1 fruit fly cellular context compared by ENCODE assay signal in the genomic region with DNA sequence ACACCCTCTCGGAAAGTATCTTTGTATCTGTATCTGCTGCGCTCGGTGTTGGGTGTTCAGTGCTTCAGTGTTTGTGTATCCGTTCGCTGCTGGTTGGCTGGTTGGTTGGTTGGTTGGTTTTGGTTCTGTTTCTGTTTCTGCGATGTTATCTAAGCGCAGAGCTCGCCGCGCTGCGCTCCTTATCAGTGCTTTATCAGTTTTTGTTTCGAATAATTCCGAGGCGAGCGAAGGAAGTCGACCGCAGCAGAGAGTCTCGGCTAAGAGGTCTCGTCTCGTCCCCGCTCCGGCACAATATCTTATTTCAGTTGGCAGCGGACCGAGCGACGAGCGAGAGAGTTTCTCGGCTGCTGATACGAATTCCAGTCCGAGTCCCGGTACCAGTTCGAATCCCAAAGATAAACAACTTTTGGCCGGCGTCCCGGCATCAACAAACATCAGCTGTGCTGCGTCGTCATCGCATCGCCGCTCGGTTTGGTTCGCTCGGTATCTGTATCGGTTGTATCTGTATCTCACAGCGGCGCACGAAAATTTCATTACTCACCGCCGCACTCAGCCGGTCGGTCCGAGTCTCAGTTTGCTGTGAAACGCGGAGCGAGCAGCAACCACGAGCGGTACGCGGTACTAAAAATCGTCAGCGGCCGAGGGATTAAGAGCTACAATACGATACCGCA.
TF ChIP-seq lines count a peak whose summit lies in the region.

No protein-coding gene starts in this region.

TF ChIP-seq in whole organism, embryonic, 481 proteins besides CTCF, POLR2A, EP300 and RAD21 (continued from another document and continues in another):
- no peak for TF ChIP-seq CG2120 (GFP tag; optimal IDR thresholded peaks at IDR 0.05; lab: Kevin White, UChicago)
- no peak for TF ChIP-seq CG43689 (GFP tag; IDR thresholded peaks at IDR 0.05; lab: Robert Waterston, UW)
- no peak for TF ChIP-seq ssp (GFP tag; IDR thresholded peaks at IDR 0.05; lab: Robert Waterston, UW)
- no peak for TF ChIP-seq Hsf (GFP tag; optimal IDR thresholded peaks at IDR 0.05; lab: Kevin White, UChicago)
- peak; percentile 1 for TF ChIP-seq tap (tag; optimal IDR thresholded peaks at IDR 0.05; lab: Kevin White, UChicago)
- no peak for TF ChIP-seq CG31441 (GFP tag; IDR thresholded peaks at IDR 0.05; lab: Robert Waterston, UW)
- 0 out of 2 replicates have a peak, but pooled peaks have one; percentile 18 for TF ChIP-seq E2f1 (GFP tag; IDR thresholded peaks at IDR 0.05; lab: Robert Waterston, UW)
- peak; percentile 22; the same call in 1 of the 2 replicates for TF ChIP-seq E2f2 (GFP tag; IDR thresholded peaks at IDR 0.05; lab: Robert Waterston, UW)
- no peak for TF ChIP-seq CG8089 (GFP tag; optimal IDR thresholded peaks at IDR 0.05; lab: Kevin White, UChicago)
- TF ChIP-seq HmgZ (tag; optimal IDR thresholded peaks at IDR 0.05; lab: Kevin White, UChicago) = peak; percentile 49
- TF ChIP-seq CG33557 (GFP tag; optimal IDR thresholded peaks at IDR 0.05; lab: Kevin White, UChicago) = peak; percentile 28
- TF ChIP-seq ATbp (GFP tag; optimal IDR thresholded peaks at IDR 0.05; lab: Kevin White, UChicago) = peak; percentile 23
- no peak for TF ChIP-seq Sox100B (GFP tag; optimal IDR thresholded peaks at IDR 0.05; lab: Kevin White, UChicago)
- TF ChIP-seq CG3281 (GFP tag; optimal IDR thresholded peaks at IDR 0.05; lab: Kevin White, UChicago) = peak; percentile 50
- TF ChIP-seq zfh1 (GFP tag; IDR thresholded peaks at IDR 0.05; lab: Robert Waterston, UW) = peak; percentile 59; the same call in 2 of the 3 replicates
- no peak for TF ChIP-seq dimm (GFP tag; IDR thresholded peaks at IDR 0.05; lab: Robert Waterston, UW)
- TF ChIP-seq bigmax (GFP tag; optimal IDR thresholded peaks at IDR 0.05; lab: Kevin White, UChicago) = peak; percentile 36
- peak; percentile 22 for TF ChIP-seq CG3163 (GFP tag; optimal IDR thresholded peaks at IDR 0.05; lab: Kevin White, UChicago)
- TF ChIP-seq ap (GFP tag; IDR thresholded peaks at IDR 0.05; lab: Robert Waterston, UW) = no peak
- TF ChIP-seq CG11456 (GFP tag; IDR thresholded peaks at IDR 0.05; lab: Robert Waterston, UW) = 0 out of 3 replicates have a peak, but pooled peaks have one; percentile 42
- TF ChIP-seq emc (GFP tag; optimal IDR thresholded peaks at IDR 0.05; lab: Kevin White, UChicago) = no peak
- peak; percentile 5 for TF ChIP-seq slp2 (GFP tag; optimal IDR thresholded peaks at IDR 0.05; lab: Kevin White, UChicago)
- no peak for TF ChIP-seq Poxn (GFP tag; IDR thresholded peaks at IDR 0.05; lab: Robert Waterston, UW)
- TF ChIP-seq CG6765 (GFP tag; optimal IDR thresholded peaks at IDR 0.05; lab: Kevin White, UChicago) = peak; percentile 16
- TF ChIP-seq CG13624 (GFP tag; optimal IDR thresholded peaks at IDR 0.05; lab: Kevin White, UChicago) = peak; percentile 31
- TF ChIP-seq eve (GFP tag; optimal IDR thresholded peaks at IDR 0.05; lab: Kevin White, UChicago) = no peak
- no peak for TF ChIP-seq gcm (GFP tag; optimal IDR thresholded peaks at IDR 0.05; lab: Kevin White, UChicago)
- TF ChIP-seq CG11695 (GFP tag; IDR thresholded peaks at IDR 0.05; lab: Robert Waterston, UW) = peak; percentile 32; the same call in 2 of the 3 replicates
- TF ChIP-seq ken (GFP tag; IDR thresholded peaks at IDR 0.05; lab: Robert Waterston, UW) = 0 out of 3 replicates have a peak, but pooled peaks have one; percentile 32
- peak; percentile 32 for TF ChIP-seq Side (GFP tag; optimal IDR thresholded peaks at IDR 0.05; lab: Kevin White, UChicago)
- no peak for TF ChIP-seq C15 (GFP tag; IDR thresholded peaks at IDR 0.05; lab: Robert Waterston, UW)
- no peak for TF ChIP-seq Neu2 (GFP tag; optimal IDR thresholded peaks at IDR 0.05; lab: Kevin White, UChicago; ENCODE audit: borderline replicate concordance)
- TF ChIP-seq CG2129 (GFP tag; IDR thresholded peaks at IDR 0.05; lab: Robert Waterston, UW; ENCODE audit: partially characterized antibody) = peak; percentile 33; the same call in 1 of the 2 replicates
- TF ChIP-seq Elba2 (GFP tag; optimal IDR thresholded peaks at IDR 0.05; lab: Kevin White, UChicago) = no peak
- TF ChIP-seq CG2678 (tag; optimal IDR thresholded peaks at IDR 0.05; lab: Kevin White, UChicago) = peak; percentile 28
- TF ChIP-seq Optix (GFP tag; IDR thresholded peaks at IDR 0.05; lab: Robert Waterston, UW) = 0 out of 3 replicates have a peak, but pooled peaks have one; percentile 36
- 0 out of 2 replicates have a peak, but pooled peaks have one; percentile 8 for TF ChIP-seq H2.0 (GFP tag; IDR thresholded peaks at IDR 0.05; lab: Robert Waterston, UW)
- no peak for TF ChIP-seq hth (optimal IDR thresholded peaks at IDR 0.05; lab: Kevin White, UChicago)
- no peak for TF ChIP-seq ind (GFP tag; optimal IDR thresholded peaks at IDR 0.05; lab: Kevin White, UChicago)
- no peak for TF ChIP-seq CG3726 (GFP tag; IDR thresholded peaks at IDR 0.05; lab: Robert Waterston, UW)
- TF ChIP-seq Dfd (GFP tag; optimal IDR thresholded peaks at IDR 0.05; lab: Kevin White, UChicago) = no peak
- TF ChIP-seq Atf6 (GFP tag; IDR thresholded peaks at IDR 0.05; lab: Robert Waterston, UW) = peak; percentile 62; the same call in 1 of the 2 replicates
- no peak for TF ChIP-seq fd3F (GFP tag; optimal IDR thresholded peaks at IDR 0.05; lab: Kevin White, UChicago)
- TF ChIP-seq sob (GFP tag; IDR thresholded peaks at IDR 0.05; lab: Robert Waterston, UW) = peak; percentile 60; the same call in 1 of the 2 replicates
- 0 out of 3 replicates have a peak, but pooled peaks have one; percentile 64 for TF ChIP-seq CG6791 (GFP tag; IDR thresholded peaks at IDR 0.05; lab: Robert Waterston, UW; ENCODE audit: partially characterized antibody)
- TF ChIP-seq hbn (GFP tag; IDR thresholded peaks at IDR 0.05; lab: Robert Waterston, UW; ENCODE audit: partially characterized antibody) = peak; percentile 52; the same call in 1 of the 2 replicates
- TF ChIP-seq Ets97D (GFP tag; optimal IDR thresholded peaks at IDR 0.05; lab: Kevin White, UChicago) = no peak
- TF ChIP-seq CG3065 (GFP tag; optimal IDR thresholded peaks at IDR 0.05; lab: Kevin White, UChicago) = no peak
- no peak for TF ChIP-seq jumu (GFP tag; optimal IDR thresholded peaks at IDR 0.05; lab: Kevin White, UChicago)
- TF ChIP-seq CG14050 (GFP tag; IDR thresholded peaks at IDR 0.05; lab: Robert Waterston, UW) = no peak; the same call in 2 of the 3 replicates
- no peak for TF ChIP-seq CG11093 (GFP tag; IDR thresholded peaks at IDR 0.05; lab: Robert Waterston, UW)
- TF ChIP-seq dmrt99B (tag; optimal IDR thresholded peaks at IDR 0.05; lab: Kevin White, UChicago) = peak; percentile 20
- no peak for TF ChIP-seq ro (GFP tag; IDR thresholded peaks at IDR 0.05; lab: Robert Waterston, UW)
- peak; percentile 16; the same call in 1 of the 2 replicates for TF ChIP-seq onecut (GFP tag; IDR thresholded peaks at IDR 0.05; lab: Robert Waterston, UW)
- peak; percentile 43 for TF ChIP-seq CG11504 (tag; optimal IDR thresholded peaks at IDR 0.05; lab: Kevin White, UChicago)
- peak; percentile 25 for TF ChIP-seq Dad (GFP tag; optimal IDR thresholded peaks at IDR 0.05; lab: Kevin White, UChicago)
- TF ChIP-seq grn (GFP tag; optimal IDR thresholded peaks at IDR 0.05; lab: Kevin White, UChicago) = peak; percentile 100
- peak; percentile 24 for TF ChIP-seq unpg (GFP tag; optimal IDR thresholded peaks at IDR 0.05; lab: Kevin White, UChicago)
- no peak for TF ChIP-seq CG18262 (tag; optimal IDR thresholded peaks at IDR 0.05; lab: Kevin White, UChicago)
- no peak for TF ChIP-seq lola (GFP tag; optimal IDR thresholded peaks at IDR 0.05; lab: Kevin White, UChicago)
- TF ChIP-seq kay (GFP tag; optimal IDR thresholded peaks at IDR 0.05; lab: Kevin White, UChicago) = peak; percentile 81
- TF ChIP-seq BEAF-32 (GFP tag; optimal IDR thresholded peaks at IDR 0.05; lab: Kevin White, UChicago) = no peak
- TF ChIP-seq cad (GFP tag; optimal IDR thresholded peaks at IDR 0.05; lab: Kevin White, UChicago) = no peak
- no peak for TF ChIP-seq Fer3 (tag; optimal IDR thresholded peaks at IDR 0.05; lab: Kevin White, UChicago)
- TF ChIP-seq Gsc (GFP tag; IDR thresholded peaks at IDR 0.05; lab: Robert Waterston, UW) = no peak
- TF ChIP-seq TFAM (GFP tag; optimal IDR thresholded peaks at IDR 0.05; lab: Kevin White, UChicago) = no peak
- peak; percentile 74 for TF ChIP-seq sens (GFP tag; lab: Kevin White, UChicago)
- peak; percentile 32 for TF ChIP-seq pb (GFP tag; optimal IDR thresholded peaks at IDR 0.05; lab: Kevin White, UChicago)
- TF ChIP-seq tup (GFP tag; optimal IDR thresholded peaks at IDR 0.05; lab: Kevin White, UChicago) = no peak
- no peak for TF ChIP-seq CG7556 (GFP tag; optimal IDR thresholded peaks at IDR 0.05; lab: Kevin White, UChicago)
- no peak for TF ChIP-seq salm (tag; optimal IDR thresholded peaks at IDR 0.05; lab: Kevin White, UChicago)
- peak in 1 of 2 experiments; percentile 39 for TF ChIP-seq bsh (GFP tag; optimal IDR thresholded peaks at IDR 0.05; lab: Kevin White, UChicago)
- TF ChIP-seq kni (GFP tag; optimal IDR thresholded peaks at IDR 0.05; lab: Kevin White, UChicago) = peak; percentile 96
- peak; percentile 42 for TF ChIP-seq sqz (GFP tag; optimal IDR thresholded peaks at IDR 0.05; lab: Kevin White, UChicago)
- TF ChIP-seq CG13424 (tag; optimal IDR thresholded peaks at IDR 0.05; lab: Kevin White, UChicago) = no peak
- TF ChIP-seq Vsx1 (GFP tag; optimal IDR thresholded peaks at IDR 0.05; lab: Kevin White, UChicago) = no peak
- TF ChIP-seq D (optimal IDR thresholded peaks at IDR 0.05; lab: Kevin White, UChicago) = no peak
- TF ChIP-seq D (GFP tag; optimal IDR thresholded peaks at IDR 0.05; lab: Kevin White, UChicago) = no peak
- no peak for TF ChIP-seq CG9437 (GFP tag; optimal IDR thresholded peaks at IDR 0.05; lab: Kevin White, UChicago)
- TF ChIP-seq slou (GFP tag; optimal IDR thresholded peaks at IDR 0.05; lab: Kevin White, UChicago) = no peak
- TF ChIP-seq crc (GFP tag; optimal IDR thresholded peaks at IDR 0.05; lab: Kevin White, UChicago) = no peak
- peak; percentile 9 for TF ChIP-seq CG33213 (GFP tag; optimal IDR thresholded peaks at IDR 0.05; lab: Kevin White, UChicago)
- no peak for TF ChIP-seq vfl (GFP tag; optimal IDR thresholded peaks at IDR 0.05; lab: Kevin White, UChicago)
- TF ChIP-seq chm (GFP tag; IDR thresholded peaks at IDR 0.05; lab: Robert Waterston, UW) = peak; percentile 81
- TF ChIP-seq NFAT (GFP tag; IDR thresholded peaks at IDR 0.05; lab: Robert Waterston, UW) = no peak
- TF ChIP-seq mam (GFP tag; optimal IDR thresholded peaks at IDR 0.05; lab: Kevin White, UChicago) = no peak
- no peak for TF ChIP-seq br (optimal IDR thresholded peaks at IDR 0.05; lab: Kevin White, UChicago)
- TF ChIP-seq CG4282 (GFP tag; optimal IDR thresholded peaks at IDR 0.05; lab: Kevin White, UChicago) = no peak
- TF ChIP-seq az2 (GFP tag; optimal IDR thresholded peaks at IDR 0.05; lab: Kevin White, UChicago) = no peak
- TF ChIP-seq CG12391 (tag; optimal IDR thresholded peaks at IDR 0.05; lab: Kevin White, UChicago) = no peak
- no peak for TF ChIP-seq zf30C (GFP tag; optimal IDR thresholded peaks at IDR 0.05; lab: Kevin White, UChicago)
- no peak for TF ChIP-seq CG10959 (GFP tag; IDR thresholded peaks at IDR 0.05; lab: Robert Waterston, UW)
- no peak for TF ChIP-seq HLH3B (GFP tag; IDR thresholded peaks at IDR 0.05; lab: Robert Waterston, UW)
- peak; percentile 70 for TF ChIP-seq tna (GFP tag; IDR thresholded peaks at IDR 0.05; lab: Robert Waterston, UW; ENCODE audit: partially characterized antibody)
- TF ChIP-seq jing (GFP tag; optimal IDR thresholded peaks at IDR 0.05; lab: Kevin White, UChicago) = no peak
- TF ChIP-seq klu (GFP tag; IDR thresholded peaks at IDR 0.05; lab: Robert Waterston, UW) = no peak
- no peak for TF ChIP-seq CG9609 (GFP tag; optimal IDR thresholded peaks at IDR 0.05; lab: Kevin White, UChicago)
- peak; percentile 13 for TF ChIP-seq da (GFP tag; optimal IDR thresholded peaks at IDR 0.05; lab: Kevin White, UChicago)
- peak; percentile 20 for TF ChIP-seq gsb-n (tag; optimal IDR thresholded peaks at IDR 0.05; lab: Kevin White, UChicago)
- no peak for TF ChIP-seq CG4617 (GFP tag; optimal IDR thresholded peaks at IDR 0.05; lab: Kevin White, UChicago; ENCODE audit: borderline replicate concordance)
- TF ChIP-seq sug (tag; optimal IDR thresholded peaks at IDR 0.05; lab: Kevin White, UChicago) = peak; percentile 60
- TF ChIP-seq CG13894 (tag; optimal IDR thresholded peaks at IDR 0.05; lab: Kevin White, UChicago) = peak; percentile 90
- peak; percentile 94 for TF ChIP-seq Nf-YC (tag; optimal IDR thresholded peaks at IDR 0.05; lab: Kevin White, UChicago)
- peak; percentile 33 for TF ChIP-seq CG13775 (GFP tag; optimal IDR thresholded peaks at IDR 0.05; lab: Kevin White, UChicago)
- no peak for TF ChIP-seq kah (GFP tag; optimal IDR thresholded peaks at IDR 0.05; lab: Kevin White, UChicago)
- TF ChIP-seq CG10147 (GFP tag; optimal IDR thresholded peaks at IDR 0.05; lab: Kevin White, UChicago) = peak; percentile 36
- peak; percentile 23; the same call in 1 of the 2 replicates for TF ChIP-seq slbo (GFP tag; IDR thresholded peaks at IDR 0.05; lab: Robert Waterston, UW)
- TF ChIP-seq Dll (GFP tag; IDR thresholded peaks at IDR 0.05; lab: Robert Waterston, UW; ENCODE audit: partially characterized antibody) = peak; percentile 61; the same call in 3 of the 4 replicates
- TF ChIP-seq CG3847 (GFP tag; IDR thresholded peaks at IDR 0.05; lab: Robert Waterston, UW) = 0 out of 2 replicates have a peak, but pooled peaks have one; percentile 20
- no peak for TF ChIP-seq CG10267 (tag; optimal IDR thresholded peaks at IDR 0.05; lab: Kevin White, UChicago)
- TF ChIP-seq vnd (GFP tag; IDR thresholded peaks at IDR 0.05; lab: Robert Waterston, UW; ENCODE audit: partially characterized antibody) = no peak
- peak; percentile 24 for TF ChIP-seq lilli (GFP tag; optimal IDR thresholded peaks at IDR 0.05; lab: Kevin White, UChicago)
- TF ChIP-seq CG34376 (GFP tag; optimal IDR thresholded peaks at IDR 0.05; lab: Kevin White, UChicago) = peak; percentile 89
- 0 out of 2 replicates have a peak, but pooled peaks have one; percentile 8 for TF ChIP-seq GATAe (GFP tag; conservative IDR thresholded peaks at IDR 0.05; lab: Robert Waterston, UW)
- 0 out of 2 replicates have a peak, but pooled peaks have one; percentile 1 for TF ChIP-seq CG11247 (GFP tag; IDR thresholded peaks at IDR 0.05; lab: Robert Waterston, UW)
- no peak for TF ChIP-seq Hr3 (GFP tag; optimal IDR thresholded peaks at IDR 0.05; lab: Kevin White, UChicago)
- no peak for TF ChIP-seq BtbVII (GFP tag; optimal IDR thresholded peaks at IDR 0.05; lab: Kevin White, UChicago)
- TF ChIP-seq stwl (tag; optimal IDR thresholded peaks at IDR 0.05; lab: Kevin White, UChicago) = peak; percentile 15
- TF ChIP-seq Drgx (GFP tag; IDR thresholded peaks at IDR 0.05; lab: Robert Waterston, UW) = no peak
- peak; percentile 27; the same call in 1 of the 2 replicates for TF ChIP-seq CG9932 (GFP tag; IDR thresholded peaks at IDR 0.05; lab: Robert Waterston, UW)
- TF ChIP-seq NfI (GFP tag; optimal IDR thresholded peaks at IDR 0.05; lab: Kevin White, UChicago) = peak; percentile 22
